Worm (Caenorhabditis elegans): ENCODE measurements around the gene atf-6.

DNA sequence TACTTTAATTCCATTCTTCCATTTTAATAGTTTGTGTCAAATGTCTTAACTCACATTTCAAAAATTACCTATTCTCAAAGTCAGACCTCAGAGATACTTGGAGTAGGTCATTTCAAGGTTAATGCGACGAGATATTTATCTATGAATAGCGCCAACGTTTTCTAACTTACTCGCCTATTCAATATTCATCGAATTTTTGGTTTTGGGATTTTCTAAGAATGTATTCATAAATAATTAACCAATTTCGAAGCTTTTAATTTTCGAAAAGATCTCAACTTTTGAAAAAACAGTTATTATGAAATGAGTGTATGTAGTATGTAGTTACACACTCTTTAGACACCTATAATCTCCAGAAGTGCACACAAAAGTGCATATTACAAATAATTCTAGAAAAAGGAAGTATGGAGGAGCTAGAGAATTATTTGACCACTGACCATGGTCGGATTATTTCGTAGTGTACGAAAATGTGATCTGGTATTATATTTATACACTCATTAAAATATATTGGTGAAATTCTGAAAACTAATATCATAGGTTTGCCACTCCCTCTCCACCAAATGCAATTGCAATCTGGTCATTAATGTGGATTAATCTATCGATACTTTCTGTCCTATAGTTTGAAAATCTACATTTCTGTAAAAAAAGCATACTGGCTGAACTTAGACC, 31.9 kb downstream of the atf-6 start:
- TF ChIP-seq ama-1 (optimal IDR thresholded peaks at IDR 0.05) (no peak), flt-1 (GFP tag; IDR thresholded peaks at IDR 0.05) (no peak), hmg-4 (GFP tag; optimal IDR thresholded peaks at IDR 0.05) (no peak)
